Worm (Caenorhabditis elegans): ENCODE data around the gene F56A8.3.

The F56A8.3 gene

ce11 chrIII:13216488-13217016 lies 40.1 kb upstream of the F56A8.3 start:
- TF ChIP-seq lsy-12 (tag; optimal IDR thresholded peaks at IDR 0.05) (no peak), egl-5 (tag; optimal IDR thresholded peaks at IDR 0.05) (no peak), nhr-23 (tag; optimal IDR thresholded peaks at IDR 0.05) (peak; percentile 70)

ce11 chrIII:13222772-13223171 lies 33.9 kb upstream of the F56A8.3 start, which contains the start of gene Y43F4A.1:
Gene Y43F4A.1, plus strand, starts transcription at chrIII:13223072.
- peak; percentile 4 for TF ChIP-seq nhr-23 (tag; optimal IDR thresholded peaks at IDR 0.05)
- TF ChIP-seq tbx-2 (tag; optimal IDR thresholded peaks at IDR 0.05) = no peak

ce11 chrIII:13224395-13224794 lies 32.3 kb upstream of the F56A8.3 start:
- TF ChIP-seq ztf-4 (tag; optimal IDR thresholded peaks at IDR 0.05) = no peak
- TF ChIP-seq nhr-67 (tag; optimal IDR thresholded peaks at IDR 0.05) = no peak
- TF ChIP-seq R02D3.7 (tag; optimal IDR thresholded peaks at IDR 0.05) = no peak
- no peak for TF ChIP-seq eor-1 (tag; optimal IDR thresholded peaks at IDR 0.05)
- TF ChIP-seq pha-4 (tag; optimal IDR thresholded peaks at IDR 0.05) = peak; percentile 35
- no peak for TF ChIP-seq snpc-4 (tag; optimal IDR thresholded peaks at IDR 0.05)
- no peak for TF ChIP-seq ceh-82 (tag; optimal IDR thresholded peaks at IDR 0.05)
- TF ChIP-seq nfya-1 (tag; optimal IDR thresholded peaks at IDR 0.05; ENCODE audit: insufficient read depth) = peak; percentile 23
- no peak for TF ChIP-seq unc-62 (GFP tag; optimal IDR thresholded peaks at IDR 0.05)

ce11 chrIII:13225019-13225418 lies 31.7 kb upstream of the F56A8.3 start:
- TF ChIP-seq nhr-76 (tag; optimal IDR thresholded peaks at IDR 0.05) = no peak
- TF ChIP-seq lsy-12 (tag; optimal IDR thresholded peaks at IDR 0.05) = peak; percentile 24
- no peak for TF ChIP-seq nhr-11 (tag; optimal IDR thresholded peaks at IDR 0.05)
- no peak for TF ChIP-seq elt-1 (tag; optimal IDR thresholded peaks at IDR 0.05)
- no peak for TF ChIP-seq egl-5 (tag; optimal IDR thresholded peaks at IDR 0.05)
- no peak for TF ChIP-seq R02D3.7 (tag; optimal IDR thresholded peaks at IDR 0.05)
- no peak for TF ChIP-seq lin-15B (tag; optimal IDR thresholded peaks at IDR 0.05)
- TF ChIP-seq nfya-1 (tag; optimal IDR thresholded peaks at IDR 0.05; ENCODE audit: insufficient read depth) = peak; percentile 40
- no peak for TF ChIP-seq jun-1 (tag; optimal IDR thresholded peaks at IDR 0.05)
- no peak for TF ChIP-seq nhr-25 (tag; optimal IDR thresholded peaks at IDR 0.05)
- no peak for TF ChIP-seq nhr-12 (tag; optimal IDR thresholded peaks at IDR 0.05)
- TF ChIP-seq ceh-28 (tag; optimal IDR thresholded peaks at IDR 0.05) = no peak
- TF ChIP-seq ceh-82 (tag; optimal IDR thresholded peaks at IDR 0.05) = no peak
- TF ChIP-seq ztf-11 (tag; optimal IDR thresholded peaks at IDR 0.05) = no peak
- TF ChIP-seq fos-1 (tag; optimal IDR thresholded peaks at IDR 0.05) = no peak
- TF ChIP-seq nhr-67 (tag; optimal IDR thresholded peaks at IDR 0.05) = no peak
- no peak for TF ChIP-seq nhr-28 (tag; optimal IDR thresholded peaks at IDR 0.05)
- TF ChIP-seq skn-1 (tag; optimal IDR thresholded peaks at IDR 0.05) = no peak
- TF ChIP-seq nhr-237 (tag; optimal IDR thresholded peaks at IDR 0.05) = no peak
- TF ChIP-seq nhr-23 (tag; optimal IDR thresholded peaks at IDR 0.05) = no peak
- TF ChIP-seq unc-62 (GFP tag; optimal IDR thresholded peaks at IDR 0.05) = no peak
- TF ChIP-seq hmg-11 (tag; optimal IDR thresholded peaks at IDR 0.05) = peak; percentile 37
- TF ChIP-seq fkh-10 (GFP tag; optimal IDR thresholded peaks at IDR 0.05) = no peak
- TF ChIP-seq lin-39 (tag; optimal IDR thresholded peaks at IDR 0.05) = peak; percentile 8
- TF ChIP-seq pqm-1 (tag; optimal IDR thresholded peaks at IDR 0.05) = no peak
- no peak for TF ChIP-seq fkh-2 (tag; optimal IDR thresholded peaks at IDR 0.05)
- no peak for TF ChIP-seq zag-1 (tag; optimal IDR thresholded peaks at IDR 0.05)
- peak; percentile 30 for TF ChIP-seq pha-4 (tag; optimal IDR thresholded peaks at IDR 0.05)
- no peak for TF ChIP-seq egl-27 (tag; optimal IDR thresholded peaks at IDR 0.05)
- no peak for TF ChIP-seq nhr-77 (tag; optimal IDR thresholded peaks at IDR 0.05)
- no peak for TF ChIP-seq ama-1 (optimal IDR thresholded peaks at IDR 0.05)
- TF ChIP-seq ztf-4 (tag; optimal IDR thresholded peaks at IDR 0.05) = no peak
- no peak for TF ChIP-seq mdl-1 (tag; optimal IDR thresholded peaks at IDR 0.05)
- peak; percentile 20 for TF ChIP-seq elt-2 (tag; optimal IDR thresholded peaks at IDR 0.05)
- no peak for TF ChIP-seq tbx-2 (tag; optimal IDR thresholded peaks at IDR 0.05)
- TF ChIP-seq unc-39 (tag; optimal IDR thresholded peaks at IDR 0.05) = no peak

All from whole organism, L3 larva.